Worm (Caenorhabditis elegans): ENCODE measurements around the gene cnp-3.

ce11 chrX:17093199-17093598, 44.7 kb downstream of the cnp-3 start, which contains the start of gene C08A9.3:
- TF ChIP-seq him-1 (tag; optimal IDR thresholded peaks at IDR 0.05) (no peak), W03F9.2 (tag; optimal IDR thresholded peaks at IDR 0.05) (no peak)
